Worm (Caenorhabditis elegans) whole organism, L4 larva: Measurements from ENCODE around the gene Y73B3B.1.
"Not testable (repeated sequence)": the region's sequence is repeated elsewhere in the genome, so short reads cannot be mapped to it uniquely, and the experiment has no call there.

Experiments
- ZK546.5 ChIP-seq, 2 experiments: sonication (generic microtip); optimal IDR thresholded peaks; 2 replicates each; lab custom pipeline; 2017; ENCODE audit warnings: missing biosample characterization in 2 of 2, missing genetic modification characterization in 2 of 2
- aly-2 ChIP-seq: sonication (generic microtip); optimal IDR thresholded peaks from 2 replicates; lab custom pipeline; 2018; ENCODE audit warnings: missing biosample characterization, missing genetic modification characterization
- daf-19 ChIP-seq: fragments of 200-800 bp; sonication (Bioruptor generic); conservative IDR thresholded peaks from 2 replicates; pipeline ENCODE4 v1.3.6; 2022; ENCODE audit warnings: missing genetic modification characterization, missing compliant biosample characterization
- dmd-9 ChIP-seq: fragments of 200-800 bp; sonication (Bioruptor generic); IDR thresholded peaks from 2 replicates; pipeline ENCODE4 v1.3.6; 2022; ENCODE audit warnings: missing genetic modification reagents, missing genetic modification characterization, missing compliant biosample characterization
- lsy-2 ChIP-seq, 2 experiments: fragments of 150-350 bp in 1 of 2; sonication (generic microtip) in 1 of 2; optimal IDR thresholded peaks; 2 replicates each; lab custom pipeline; 2014 to 2017; ENCODE audit warnings: missing biosample characterization in 2 of 2, missing genetic modification characterization in 2 of 2
- nhr-48 ChIP-seq: sonication (generic microtip); optimal IDR thresholded peaks from 2 replicates; lab custom pipeline; 2016; ENCODE audit warnings: mild to moderate bottlenecking, missing genetic modification characterization, missing compliant biosample characterization
- spr-1 ChIP-seq: sonication (generic microtip); optimal IDR thresholded peaks from 2 replicates; lab custom pipeline; 2016; ENCODE audit warnings: mild to moderate bottlenecking, missing genetic modification characterization, missing compliant biosample characterization
- unc-62 ChIP-seq, 3 experiments: fragments of 150-350 bp in 1 of 3; sonication (generic microtip); optimal IDR thresholded peaks in 2 of 3; peaks in 1 of 3; 1 replicate in 1 of 3; 2 replicates in 2 of 3; lab custom pipeline; 2014 to 2017; ENCODE audit warnings: missing biosample characterization in 3 of 3, missing genetic modification characterization in 3 of 3, missing genetic modification reagents in 3 of 3, missing genotype in 1 of 3

Gene Y73B3B.1

DNA sequence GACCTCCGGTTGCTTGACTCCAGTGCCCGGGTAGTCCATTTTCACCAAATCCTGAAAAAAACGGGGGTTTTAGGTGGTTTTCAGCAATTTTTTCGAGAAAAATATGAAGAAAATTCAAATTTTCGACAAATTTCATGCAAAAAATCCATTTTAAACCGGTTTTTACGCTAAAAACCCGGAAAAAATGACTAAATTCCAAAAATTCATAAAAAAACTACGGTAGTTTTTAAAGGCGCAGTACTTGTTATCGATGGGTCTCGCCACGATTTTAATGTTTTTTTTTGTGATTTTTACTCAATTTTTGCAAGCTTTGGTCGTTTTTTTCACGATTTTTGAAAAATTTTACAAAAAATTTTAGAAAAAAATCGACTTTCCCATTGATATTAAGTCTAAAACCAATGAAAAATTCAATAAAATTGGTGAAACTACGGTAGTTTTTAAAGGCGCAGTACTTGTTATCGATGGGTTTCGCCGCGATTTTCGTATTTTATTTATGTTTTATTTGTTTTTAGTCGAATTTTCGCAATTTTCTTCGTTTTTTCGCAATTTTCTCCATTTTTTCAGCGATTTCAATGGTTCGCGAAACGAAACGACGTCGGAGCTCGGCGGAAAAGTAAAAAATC is 28.8 kb downstream of the Y73B3B.1 start, which contains the start of the genes T08D2.6 and chkr-1:
TSS of gene T08D2.6 (minus strand) at position 51 of the 623 bp plus-strand sequence.
TSS of gene chkr-1 (plus strand) at position 573 of the 623 bp plus-strand sequence.
- TF ChIP-seq nhr-48; aly-2 (tag; lab: Kevin White, UChicago); daf-19 (GFP tag; lab: Robert Waterston, UW): not testable (repeated sequence)

DNA sequence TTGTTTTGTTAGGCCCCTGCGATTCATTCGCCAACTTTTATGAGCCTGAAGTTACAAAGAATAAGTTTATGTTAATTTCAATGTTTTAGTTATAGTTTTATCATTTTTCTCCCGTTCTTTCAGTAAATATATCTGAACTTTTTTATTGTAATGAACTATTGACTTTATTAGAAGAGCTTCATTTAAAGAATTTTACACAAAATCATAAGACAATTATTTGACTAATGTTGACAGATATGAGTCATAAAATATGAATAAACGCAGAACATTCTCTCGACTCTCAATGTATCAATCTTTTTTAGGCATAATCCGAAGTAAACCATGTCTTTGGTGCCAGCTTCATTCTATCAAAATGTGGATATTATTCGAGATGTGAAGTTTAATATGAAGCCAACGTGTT is 34.0 kb downstream of the Y73B3B.1 start, which contains the start of the genes T08D2.5 and T08D2.4:
TSS of gene T08D2.5 (plus strand) at position 301 of the 400 bp plus-strand sequence.
TSS of gene T08D2.4 (plus strand) at position 322 of the 400 bp plus-strand sequence.
- TF ChIP-seq spr-1 (tag; lab: Kevin White, UChicago) (no peak), ZK546.5 (tag; optimal IDR thresholded peaks at IDR 0.05; lab: Kevin White, UChicago) (no peak), lsy-2 (tag; optimal IDR thresholded peaks at IDR 0.05; lab: Kevin White, UChicago) (no peak)

DNA sequence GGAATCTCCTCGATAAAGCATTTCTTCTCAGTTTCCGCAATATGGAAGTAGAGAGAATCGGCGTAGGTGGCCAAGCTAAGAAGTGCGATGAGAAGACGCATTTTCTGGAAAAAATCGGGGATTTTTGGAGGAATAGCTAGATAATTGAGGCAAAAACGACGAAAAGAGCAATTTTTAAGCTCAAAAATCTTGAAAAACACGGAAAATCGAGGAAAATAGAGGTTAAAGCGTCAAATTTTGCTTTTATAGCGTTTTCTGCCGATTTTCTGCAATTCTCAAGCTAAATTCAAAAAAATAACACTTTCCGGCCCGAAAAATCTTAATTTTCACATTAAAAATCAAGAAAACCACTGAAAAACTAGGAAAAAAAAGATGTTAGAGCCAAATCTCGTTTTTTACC is 48.0 kb downstream of the Y73B3B.1 start, which contains the start of gene tmed-12:
TSS of gene tmed-12 (minus strand) at position 101 of the 400 bp plus-strand sequence.
- peak in 1 of 2 experiments; percentile 27 for TF ChIP-seq unc-62 (GFP tag; optimal IDR thresholded peaks at IDR 0.05 in 1 of 2; lab: Kevin White, UChicago)
- TF ChIP-seq unc-62 (tag; optimal IDR thresholded peaks at IDR 0.05; lab: Kevin White, UChicago): not testable (repeated sequence)
- TF ChIP-seq, all 104 proteins: peak for 1; not testable (repeated sequence) for 103

DNA sequence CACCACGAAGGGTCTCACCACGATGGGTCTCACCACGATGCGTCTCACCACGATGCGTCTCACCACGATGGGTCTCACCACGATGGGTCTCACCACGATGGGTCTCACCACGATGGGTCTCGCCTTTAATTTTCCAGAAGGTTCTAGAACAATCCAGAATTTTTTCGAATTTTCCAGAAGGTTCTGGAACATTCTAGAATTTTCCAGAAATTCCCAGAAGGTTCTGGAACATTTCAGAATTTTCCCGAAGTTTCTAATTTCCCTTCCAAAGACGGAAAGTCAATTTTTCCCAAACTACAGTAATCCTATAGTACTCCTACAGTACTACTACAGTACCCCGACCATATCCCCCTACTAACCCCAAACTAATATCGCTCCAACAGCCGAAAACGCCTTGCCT is 49.4 kb downstream of the Y73B3B.1 start:
- TF ChIP-seq dmd-9: 0 out of 2 replicates have a peak, but pooled peaks have one; percentile 18
- TF ChIP-seq, all 104 proteins: peak for 1; not testable (repeated sequence) for 103
